Worm (Caenorhabditis elegans): Measurements from ENCODE around the gene mrps-12.

DNA sequence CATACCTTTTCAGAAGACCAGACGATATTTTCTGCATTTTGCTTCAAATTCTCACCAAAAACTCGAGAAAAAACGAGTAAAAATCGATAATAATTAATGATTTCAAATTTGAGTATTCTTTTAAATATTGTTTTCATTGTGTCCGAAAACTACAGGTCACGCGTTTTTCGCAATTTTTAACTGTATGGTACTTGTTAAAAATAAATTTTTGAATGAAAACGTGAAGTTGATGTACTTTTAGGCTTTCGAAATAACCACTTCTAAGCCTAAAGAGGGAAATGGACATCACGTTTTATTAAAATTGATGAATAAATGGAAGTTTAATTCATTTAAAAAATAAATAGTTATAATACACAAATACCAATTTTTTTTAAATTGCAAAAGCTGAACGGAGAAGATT lies 35.0 kb upstream of the mrps-12 start, which contains the start of gene Y44A6D.5:
- TF ChIP-seq nhr-76 (tag; optimal IDR thresholded peaks at IDR 0.05) (no peak), nhr-77 (tag; optimal IDR thresholded peaks at IDR 0.05) (no peak), efl-1 (optimal IDR thresholded peaks at IDR 0.05) (no peak), efl-1 (GFP tag; optimal IDR thresholded peaks at IDR 0.05 in 1 of 2) (peak in 1 of 2 experiments; percentile 66), unc-62 (GFP tag; optimal IDR thresholded peaks at IDR 0.05) (no peak), unc-30 (tag; optimal IDR thresholded peaks at IDR 0.05) (no peak), snu-23 (GFP tag; optimal IDR thresholded peaks at IDR 0.05) (no peak), unc-86 (tag; optimal IDR thresholded peaks at IDR 0.05) (no peak), rnt-1 (tag; optimal IDR thresholded peaks at IDR 0.05) (no peak), nhr-19 (GFP tag; conservative IDR thresholded peaks at IDR 0.05) (no peak), tlp-1 (tag; optimal IDR thresholded peaks at IDR 0.05) (no peak), dpl-1 (GFP tag; optimal IDR thresholded peaks at IDR 0.05) (no peak), zip-4 (GFP tag; optimal IDR thresholded peaks at IDR 0.05) (no peak), nhr-90 (tag; optimal IDR thresholded peaks at IDR 0.05; ENCODE audit: poor library complexity) (no peak), lin-39 (tag; optimal IDR thresholded peaks at IDR 0.05) (no peak)
